Worm (Caenorhabditis elegans): ENCODE results near the gene scp-1.

The scp-1 gene

ce11 chrII:9313335-9313734 is 20.5 kb upstream of the scp-1 start:
- no peak for TF ChIP-seq unc-62 (GFP tag; optimal IDR thresholded peaks at IDR 0.05)

ce11 chrII:9314733-9315132 is 19.1 kb upstream of the scp-1 start:
- TF ChIP-seq unc-62 (GFP tag; optimal IDR thresholded peaks at IDR 0.05), result no peak

ce11 chrII:9315692-9316091 is 18.1 kb upstream of the scp-1 start:
- TF ChIP-seq unc-62 (GFP tag; optimal IDR thresholded peaks at IDR 0.05), result no peak

ce11 chrII:9316801-9317200 is 17.0 kb upstream of the scp-1 start:
- TF ChIP-seq unc-62 (GFP tag; optimal IDR thresholded peaks at IDR 0.05), result no peak

- no peak for TF ChIP-seq unc-62 (GFP tag; optimal IDR thresholded peaks at IDR 0.05)
Observed at ce11 chrII:9319058-9319915, 14.5 kb upstream of the scp-1 start, which contains the start of the genes csa-1 and wdfy-2. Gene csa-1 (minus strand): TSS chrII:9319726. Gene wdfy-2 (plus strand): TSS chrII:9319865.

ce11 chrII:9322870-9323349 is 10.9 kb upstream of the scp-1 start, which contains the start of gene rab-39:
Gene rab-39 (minus strand): TSS chrII:9322920.
- TF ChIP-seq unc-62 (GFP tag; optimal IDR thresholded peaks at IDR 0.05), result no peak

ce11 chrII:9323660-9324059 is 10.2 kb upstream of the scp-1 start, which contains the start of gene egli-1:
Gene egli-1 (plus strand): TSS chrII:9323960.
- no peak for TF ChIP-seq unc-62 (GFP tag; optimal IDR thresholded peaks at IDR 0.05)

- TF ChIP-seq unc-62 (GFP tag; optimal IDR thresholded peaks at IDR 0.05), result no peak
Observed at ce11 chrII:9324824-9325351, 8.9 kb upstream of the scp-1 start, which contains the start of gene eat-3. Gene eat-3 (plus strand): TSS chrII:9324874.

ce11 chrII:9325555-9325954 is 8.3 kb upstream of the scp-1 start:
- TF ChIP-seq unc-62 (GFP tag; optimal IDR thresholded peaks at IDR 0.05), result no peak

- TF ChIP-seq unc-62 (GFP tag; optimal IDR thresholded peaks at IDR 0.05), result no peak
Observed at ce11 chrII:9329474-9329873, 4.3 kb upstream of the scp-1 start, which contains the start of gene wbp-2. Gene wbp-2 (plus strand): TSS chrII:9329774.

ce11 chrII:9331343-9331742 is 2.5 kb upstream of the scp-1 start, which contains the start of gene eif-3.F:
Gene eif-3.F (plus strand): TSS chrII:9331643.
- no peak for TF ChIP-seq unc-62 (GFP tag; optimal IDR thresholded peaks at IDR 0.05)

- TF ChIP-seq unc-62 (GFP tag; optimal IDR thresholded peaks at IDR 0.05), result no peak
Observed at ce11 chrII:9333034-9333433, 780 bp upstream of the scp-1 start.

- no peak for TF ChIP-seq unc-62 (GFP tag; optimal IDR thresholded peaks at IDR 0.05)
Observed at ce11 chrII:9336651-9337050, 2.8 kb downstream of the scp-1 start.

ce11 chrII:9338859-9339258 is 5.0 kb downstream of the scp-1 start, which contains the start of gene ttll-12:
Gene ttll-12 (plus strand): TSS chrII:9338997.
- no peak for TF ChIP-seq unc-62 (GFP tag; optimal IDR thresholded peaks at IDR 0.05)

- TF ChIP-seq unc-62 (GFP tag; optimal IDR thresholded peaks at IDR 0.05), result no peak
Observed at ce11 chrII:9343955-9344354, 10.1 kb downstream of the scp-1 start.

ce11 chrII:9345116-9345515 is 11.3 kb downstream of the scp-1 start:
- TF ChIP-seq unc-62 (GFP tag; optimal IDR thresholded peaks at IDR 0.05), result no peak

ce11 chrII:9345794-9346193 is 12.0 kb downstream of the scp-1 start:
- TF ChIP-seq unc-62 (GFP tag; optimal IDR thresholded peaks at IDR 0.05), result no peak

Data from whole organism, dauer.